Worm (Caenorhabditis elegans) whole organism, early embryonic: ENCODE results near the gene spl-3.

ENCODE experiments used
- ama-1 ChIP-seq: fragments of 150-350 bp; optimal IDR thresholded peaks from 2 replicates; lab custom pipeline; 2014
- ets-7 ChIP-seq: sonication (generic microtip); optimal IDR thresholded peaks from 2 replicates; lab custom pipeline; 2016; ENCODE audit warnings: missing genotype, missing genetic modification characterization, missing compliant biosample characterization
- sea-1 ChIP-seq: fragments of 200-800 bp; sonication (Bioruptor generic); conservative IDR thresholded peaks from 2 replicates; pipeline ENCODE4 v1.3.6; 2022; ENCODE audit warnings: missing genetic modification characterization, missing compliant biosample characterization
- tbx-37 ChIP-seq: fragments of 200-800 bp; sonication (Bioruptor generic); conservative IDR thresholded peaks from 2 replicates; pipeline ENCODE4 v1.3.6; 2022; ENCODE audit warnings: missing genetic modification reagents, missing genetic modification characterization, missing compliant biosample characterization

ce11 chrIV:1231589-1231988 lies 38.7 kb downstream of the spl-3 start, which contains the start of gene W09G12.6:
- TF ChIP-seq ets-7 (tag; lab: Kevin White, UChicago), result no peak
- TF ChIP-seq ama-1 (lab: Kevin White, UChicago), result no peak
- no peak for TF ChIP-seq tbx-37 (GFP tag; lab: Robert Waterston, UW)
- no peak for TF ChIP-seq sea-1 (GFP tag; lab: Robert Waterston, UW)
